Fruit fly (Drosophila melanogaster) whole organism, adult: Measurements from ENCODE around the gene CG32152.
A peak's percentile ranks its signal among the peaks of the same experiment; 100 is the strongest.

Experiments
- CG11617 ChIP-seq: fragments of 200-800 bp; sonication (Bioruptor generic); optimal IDR thresholded peaks from 2 replicates; lab custom pipeline; 2017; ENCODE audit warnings: mild to moderate bottlenecking, missing biosample characterization, missing genetic modification reagents, missing genetic modification characterization
- CG12768 ChIP-seq: fragments of 200-800 bp; sonication (Bioruptor generic); optimal IDR thresholded peaks from 2 replicates; lab custom pipeline; 2017; ENCODE audit warnings: missing biosample characterization, missing genetic modification characterization, mild to moderate bottlenecking, moderate library complexity, missing genetic modification reagents
- CG14711 ChIP-seq: fragments of 200-800 bp; sonication (Bioruptor generic); optimal IDR thresholded peaks from 2 replicates; lab custom pipeline; 2018; ENCODE audit warnings: missing biosample characterization, mild to moderate bottlenecking, missing genetic modification characterization, moderate library complexity
- CG1620 ChIP-seq: fragments of 200-800 bp; sonication (Bioruptor generic); optimal IDR thresholded peaks from 2 replicates; lab custom pipeline; 2016; ENCODE audit warnings: missing biosample characterization, missing genetic modification characterization
- CG33017 ChIP-seq: fragments of 200-800 bp; sonication (Bioruptor generic); optimal IDR thresholded peaks from 2 replicates; lab custom pipeline; 2018; ENCODE audit warnings: missing biosample characterization, mild to moderate bottlenecking, missing genetic modification characterization, moderate library complexity
- CG5204 ChIP-seq: fragments of 200-800 bp; sonication (Bioruptor generic); optimal IDR thresholded peaks from 2 replicates; lab custom pipeline; 2016; ENCODE audit warnings: missing biosample characterization, missing genetic modification characterization
- CG7045 ChIP-seq: fragments of 200-800 bp; sonication (Bioruptor generic); optimal IDR thresholded peaks from 2 replicates; lab custom pipeline; 2017; ENCODE audit warnings: missing biosample characterization, mild to moderate bottlenecking, missing genetic modification characterization
- CG7101 ChIP-seq: fragments of 200-800 bp; sonication (Bioruptor generic); optimal IDR thresholded peaks from 2 replicates; lab custom pipeline; 2018; ENCODE audit warnings: missing biosample characterization, mild to moderate bottlenecking, missing genetic modification characterization, moderate library complexity
- Clk ChIP-seq: fragments of 200-800 bp; sonication (Bioruptor generic); optimal IDR thresholded peaks from 2 replicates; lab custom pipeline; 2017; ENCODE audit warnings: missing biosample characterization, missing genetic modification characterization
- Crg-1 ChIP-seq: fragments of 200-800 bp; sonication (Bioruptor generic); optimal IDR thresholded peaks from 2 replicates; lab custom pipeline; 2016; ENCODE audit warnings: missing biosample characterization, missing genetic modification characterization
- Hr96 ChIP-seq: fragments of 200-800 bp; sonication (Bioruptor generic); optimal IDR thresholded peaks from 2 replicates; lab custom pipeline; 2016; ENCODE audit warnings: missing biosample characterization, missing genetic modification characterization
- Mnt ChIP-seq: fragments of 200-800 bp; sonication (Bioruptor generic); optimal IDR thresholded peaks from 2 replicates; lab custom pipeline; 2016; ENCODE audit warnings: missing biosample characterization, mild to moderate bottlenecking, missing genetic modification characterization
- bab1 ChIP-seq: fragments of 200-800 bp; sonication (Bioruptor generic); optimal IDR thresholded peaks from 3 replicates; lab custom pipeline; 2019; ENCODE audit warnings: missing biosample characterization, mild to moderate bottlenecking, missing genetic modification characterization, moderate library complexity
- cic ChIP-seq: fragments of 200-800 bp; sonication (Bioruptor generic); optimal IDR thresholded peaks from 2 replicates; lab custom pipeline; 2017; ENCODE audit warnings: missing biosample characterization, mild to moderate bottlenecking, missing genetic modification characterization, moderate library complexity
- cnc ChIP-seq, 2 experiments: fragments of >200 bp; optimal IDR thresholded peaks; 2 replicates each; lab custom pipeline; 2017
- kay ChIP-seq: fragments of 200-800 bp; sonication (Bioruptor generic); peaks from one replicate; lab custom pipeline; 2016; ENCODE audit warnings: missing biosample characterization, missing genetic modification characterization, borderline replicate concordance
- ovo ChIP-seq: fragments of 200-800 bp; sonication (Bioruptor generic); optimal IDR thresholded peaks from 2 replicates; lab custom pipeline; 2016; ENCODE audit warnings: missing biosample characterization, missing genetic modification characterization
- pad ChIP-seq: fragments of 200-800 bp; sonication (Bioruptor generic); optimal IDR thresholded peaks from 3 replicates; lab custom pipeline; 2017; ENCODE audit warnings: missing biosample characterization, missing genetic modification characterization, mild to moderate bottlenecking, moderate library complexity, missing genetic modification reagents
- tj ChIP-seq: fragments of 200-800 bp; sonication (Bioruptor generic); optimal IDR thresholded peaks from 3 replicates; lab custom pipeline; 2017; ENCODE audit warnings: missing biosample characterization, mild to moderate bottlenecking, missing genetic modification characterization, moderate library complexity
- toe ChIP-seq: fragments of 200-800 bp; sonication (Bioruptor generic); optimal IDR thresholded peaks from 2 replicates; lab custom pipeline; 2016; ENCODE audit warnings: missing biosample characterization, missing genetic modification characterization

The CG32152 gene

dm6 chr3L:16150161-16150538 lies 6.3 kb upstream of the CG32152 start:
- no peak for TF ChIP-seq CG5204 (GFP tag; lab: Kevin White, UChicago)
- TF ChIP-seq cnc (optimal IDR thresholded peaks at IDR 0.05; lab: Kevin White, UChicago): peak in 1 of 2 experiments; percentile 6
- TF ChIP-seq cic (GFP tag; lab: Kevin White, UChicago): peak; percentile 42
- no peak for TF ChIP-seq CG33017 (tag; lab: Kevin White, UChicago)
- TF ChIP-seq CG7101 (tag; lab: Kevin White, UChicago): no peak
- TF ChIP-seq CG1620 (GFP tag; lab: Kevin White, UChicago): no peak
- no peak for TF ChIP-seq tj (GFP tag; lab: Kevin White, UChicago)
- TF ChIP-seq Hr96 (GFP tag; lab: Kevin White, UChicago): no peak
- peak; percentile 85 for TF ChIP-seq kay (GFP tag; lab: Kevin White, UChicago)
- no peak for TF ChIP-seq CG11617 (GFP tag; lab: Kevin White, UChicago)
- no peak for TF ChIP-seq Crg-1
- TF ChIP-seq toe (GFP tag; lab: Kevin White, UChicago): peak; percentile 21

DNA sequence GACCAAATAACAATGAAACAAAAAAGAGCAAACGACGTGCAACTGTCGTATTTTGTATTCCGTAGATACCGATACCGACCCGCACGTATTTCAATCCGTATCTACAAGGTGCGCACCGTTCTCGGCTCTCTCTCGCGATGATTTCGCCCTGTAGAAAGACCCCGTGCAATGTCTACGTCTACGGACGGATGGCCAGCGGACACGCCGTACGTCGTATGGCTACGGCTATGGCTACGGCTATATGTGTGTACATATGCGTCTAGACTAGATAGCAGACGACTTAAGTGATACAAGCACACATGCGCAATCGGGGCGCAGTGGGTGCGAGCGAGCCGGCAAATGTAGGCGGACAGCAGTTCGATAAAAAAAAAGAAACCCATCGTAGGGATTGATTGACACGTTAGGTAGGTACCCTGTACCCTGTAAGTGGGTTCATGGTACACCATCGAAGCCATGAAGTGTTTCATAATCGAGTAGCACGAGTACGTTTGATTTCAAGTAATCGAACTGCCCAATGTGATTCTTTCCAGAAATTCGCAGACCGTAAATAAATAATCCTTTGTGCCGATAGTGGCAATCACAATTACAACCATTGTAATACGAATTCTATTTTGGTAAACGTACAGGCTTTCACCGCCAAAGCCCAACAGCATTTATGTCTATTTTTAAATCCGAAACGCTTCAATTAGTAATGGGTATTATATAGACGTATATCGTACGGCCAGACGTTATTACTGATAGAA lies 5.8 kb upstream of the CG32152 start:
- TF ChIP-seq CG5204 (GFP tag; lab: Kevin White, UChicago) (peak; percentile 50), Crg-1 (no peak), cic (GFP tag; lab: Kevin White, UChicago) (peak; percentile 83), CG7045 (GFP tag; lab: Kevin White, UChicago) (peak; percentile 25), cnc (optimal IDR thresholded peaks at IDR 0.05; lab: Kevin White, UChicago) (no peak), CG14711 (tag; lab: Kevin White, UChicago) (no peak), Clk (GFP tag; lab: Kevin White, UChicago) (no peak), ovo (GFP tag; lab: Kevin White, UChicago) (peak; percentile 11), bab1 (GFP tag; lab: Kevin White, UChicago) (no peak), kay (GFP tag; lab: Kevin White, UChicago) (peak; percentile 9), Hr96 (GFP tag; lab: Kevin White, UChicago) (peak; percentile 45), CG12768 (GFP tag; lab: Kevin White, UChicago) (peak; percentile 88), pad (GFP tag; lab: Kevin White, UChicago) (peak; percentile 6), tj (GFP tag; lab: Kevin White, UChicago) (peak; percentile 13), CG7101 (tag; lab: Kevin White, UChicago) (peak; percentile 46), toe (GFP tag; lab: Kevin White, UChicago) (no peak), Mnt (GFP tag; lab: Kevin White, UChicago) (peak; percentile 85), CG11617 (GFP tag; lab: Kevin White, UChicago) (peak; percentile 51), CG33017 (tag; lab: Kevin White, UChicago) (peak; percentile 59), CG1620 (GFP tag; lab: Kevin White, UChicago) (no peak)

DNA sequence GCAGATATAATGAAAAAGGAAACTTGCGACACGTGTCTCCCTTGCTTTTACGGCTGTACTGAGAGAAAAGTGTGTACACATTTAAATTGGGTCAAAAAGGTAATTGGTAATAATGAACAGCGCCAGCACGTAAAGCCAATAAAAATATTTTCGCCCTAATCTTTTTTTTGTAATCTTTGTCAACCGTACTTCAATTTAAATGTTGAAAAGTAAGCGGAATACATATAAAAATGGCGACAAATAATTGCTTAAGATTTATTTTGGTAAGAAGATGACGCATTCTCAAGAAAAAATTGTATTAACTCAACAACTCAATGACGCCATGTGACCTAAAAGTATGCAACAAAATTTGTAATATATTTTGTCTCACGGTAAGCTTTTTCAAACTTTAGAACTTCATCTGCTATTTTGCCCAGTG lies 4.0 kb upstream of the CG32152 start:
- TF ChIP-seq ovo (GFP tag; lab: Kevin White, UChicago) (no peak), CG1620 (GFP tag; lab: Kevin White, UChicago) (no peak), CG11617 (GFP tag; lab: Kevin White, UChicago) (peak; percentile 26), tj (GFP tag; lab: Kevin White, UChicago) (peak; percentile 43), pad (GFP tag; lab: Kevin White, UChicago) (peak; percentile 7), Clk (GFP tag; lab: Kevin White, UChicago) (peak; percentile 37), CG7045 (GFP tag; lab: Kevin White, UChicago) (peak; percentile 37), bab1 (GFP tag; lab: Kevin White, UChicago) (no peak)

DNA sequence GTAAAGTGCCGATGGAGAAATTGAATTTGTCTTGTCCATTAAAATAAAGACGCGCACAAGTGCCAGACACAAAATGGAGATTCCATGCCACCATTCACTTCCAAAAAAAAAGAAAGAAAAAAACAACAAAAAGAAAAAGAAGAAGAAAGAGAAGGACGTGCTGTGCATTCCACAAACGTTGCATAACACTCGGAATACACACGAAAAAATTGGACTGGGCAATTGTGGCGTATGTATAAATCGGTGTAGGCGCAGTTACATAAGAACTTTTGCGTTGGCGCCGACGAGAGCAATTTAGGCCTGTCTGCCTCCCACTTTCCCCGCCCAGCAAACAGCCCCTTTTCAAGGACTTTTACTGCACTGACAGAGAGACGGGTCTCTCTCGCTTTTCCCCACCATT lies 3.5 kb upstream of the CG32152 start:
- no peak for TF ChIP-seq Crg-1
- no peak for TF ChIP-seq CG14711 (tag; lab: Kevin White, UChicago)
- TF ChIP-seq Mnt (GFP tag; lab: Kevin White, UChicago): no peak
- no peak for TF ChIP-seq Clk (GFP tag; lab: Kevin White, UChicago)
- no peak for TF ChIP-seq CG5204 (GFP tag; lab: Kevin White, UChicago)

DNA sequence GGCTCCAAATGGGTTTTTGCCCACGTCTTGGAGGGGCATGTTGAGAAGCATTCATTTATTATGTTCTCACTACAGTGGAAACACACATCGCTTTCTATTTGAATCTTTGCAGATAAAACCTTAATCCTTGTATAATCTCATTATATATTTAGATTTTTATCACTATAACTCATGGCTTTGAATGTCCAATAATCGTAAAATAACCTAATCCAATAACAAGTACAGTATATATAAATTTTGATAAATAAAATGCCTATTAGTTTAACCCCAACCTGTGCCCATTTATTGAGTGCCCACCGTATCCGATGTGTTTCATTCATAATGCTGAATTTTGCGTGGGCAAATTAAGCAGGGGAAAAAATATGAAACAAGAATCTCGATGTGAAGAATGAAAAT lies 2.7 kb upstream of the CG32152 start:
- no peak for TF ChIP-seq cnc (optimal IDR thresholded peaks at IDR 0.05; lab: Kevin White, UChicago)
- peak; percentile 66 for TF ChIP-seq kay (GFP tag; lab: Kevin White, UChicago)

dm6 chr3L:16145931-16146538 lies 2.2 kb upstream of the CG32152 start:
- TF ChIP-seq CG12768 (GFP tag; lab: Kevin White, UChicago): no peak

DNA sequence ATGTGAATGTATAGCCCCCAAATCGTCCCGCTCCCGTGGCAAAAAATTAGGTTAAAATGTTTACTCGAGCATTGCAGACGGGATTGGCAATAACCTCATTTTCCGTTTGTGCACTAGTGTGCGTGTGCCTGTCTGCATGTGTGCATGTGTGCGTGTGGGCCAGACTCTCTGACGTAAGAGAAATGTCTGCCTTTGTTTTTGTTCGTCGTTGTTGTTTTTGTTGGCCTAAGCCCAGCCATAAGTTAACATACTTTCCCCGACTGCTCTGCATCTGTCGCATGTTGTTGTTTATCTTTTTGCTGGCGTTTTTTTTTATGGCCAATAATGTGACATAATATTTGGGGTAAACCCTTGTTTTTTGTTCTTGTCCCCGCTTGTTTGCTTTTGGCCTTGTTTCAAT lies 1.4 kb upstream of the CG32152 start:
- TF ChIP-seq cnc (optimal IDR thresholded peaks at IDR 0.05; lab: Kevin White, UChicago) (no peak), CG11617 (GFP tag; lab: Kevin White, UChicago) (no peak), Crg-1 (no peak), cic (GFP tag; lab: Kevin White, UChicago) (no peak), CG5204 (GFP tag; lab: Kevin White, UChicago) (no peak), CG7045 (GFP tag; lab: Kevin White, UChicago) (no peak), CG14711 (tag; lab: Kevin White, UChicago) (no peak), CG12768 (GFP tag; lab: Kevin White, UChicago) (no peak), Clk (GFP tag; lab: Kevin White, UChicago) (no peak), ovo (GFP tag; lab: Kevin White, UChicago) (no peak), kay (GFP tag; lab: Kevin White, UChicago) (no peak), toe (GFP tag; lab: Kevin White, UChicago) (no peak), pad (GFP tag; lab: Kevin White, UChicago) (no peak)
